Fruit fly (Drosophila melanogaster) whole organism, adult: Measurements from ENCODE around the gene CG43090.

Source experiments
- CG11617 ChIP-seq: fragments of 200-800 bp; sonication (Bioruptor generic); optimal IDR thresholded peaks from 2 replicates; lab custom pipeline; 2017; ENCODE audit warnings: mild to moderate bottlenecking, missing biosample characterization, missing genetic modification reagents, missing genetic modification characterization
- CG12768 ChIP-seq: fragments of 200-800 bp; sonication (Bioruptor generic); optimal IDR thresholded peaks from 2 replicates; lab custom pipeline; 2017; ENCODE audit warnings: missing biosample characterization, missing genetic modification characterization, mild to moderate bottlenecking, moderate library complexity, missing genetic modification reagents
- CG14711 ChIP-seq: fragments of 200-800 bp; sonication (Bioruptor generic); optimal IDR thresholded peaks from 2 replicates; lab custom pipeline; 2018; ENCODE audit warnings: missing biosample characterization, mild to moderate bottlenecking, missing genetic modification characterization, moderate library complexity
- CG1620 ChIP-seq: fragments of 200-800 bp; sonication (Bioruptor generic); optimal IDR thresholded peaks from 2 replicates; lab custom pipeline; 2016; ENCODE audit warnings: missing biosample characterization, missing genetic modification characterization
- CG33017 ChIP-seq: fragments of 200-800 bp; sonication (Bioruptor generic); optimal IDR thresholded peaks from 2 replicates; lab custom pipeline; 2018; ENCODE audit warnings: missing biosample characterization, mild to moderate bottlenecking, missing genetic modification characterization, moderate library complexity
- CG5204 ChIP-seq: fragments of 200-800 bp; sonication (Bioruptor generic); optimal IDR thresholded peaks from 2 replicates; lab custom pipeline; 2016; ENCODE audit warnings: missing biosample characterization, missing genetic modification characterization
- CG7045 ChIP-seq: fragments of 200-800 bp; sonication (Bioruptor generic); optimal IDR thresholded peaks from 2 replicates; lab custom pipeline; 2017; ENCODE audit warnings: missing biosample characterization, mild to moderate bottlenecking, missing genetic modification characterization
- CG7101 ChIP-seq: fragments of 200-800 bp; sonication (Bioruptor generic); optimal IDR thresholded peaks from 2 replicates; lab custom pipeline; 2018; ENCODE audit warnings: missing biosample characterization, mild to moderate bottlenecking, missing genetic modification characterization, moderate library complexity
- Clk ChIP-seq: fragments of 200-800 bp; sonication (Bioruptor generic); optimal IDR thresholded peaks from 2 replicates; lab custom pipeline; 2017; ENCODE audit warnings: missing biosample characterization, missing genetic modification characterization
- Crg-1 ChIP-seq: fragments of 200-800 bp; sonication (Bioruptor generic); optimal IDR thresholded peaks from 2 replicates; lab custom pipeline; 2016; ENCODE audit warnings: missing biosample characterization, missing genetic modification characterization
- Hr96 ChIP-seq: fragments of 200-800 bp; sonication (Bioruptor generic); optimal IDR thresholded peaks from 2 replicates; lab custom pipeline; 2016; ENCODE audit warnings: missing biosample characterization, missing genetic modification characterization
- Mnt ChIP-seq: fragments of 200-800 bp; sonication (Bioruptor generic); optimal IDR thresholded peaks from 2 replicates; lab custom pipeline; 2016; ENCODE audit warnings: missing biosample characterization, mild to moderate bottlenecking, missing genetic modification characterization
- bab1 ChIP-seq: fragments of 200-800 bp; sonication (Bioruptor generic); optimal IDR thresholded peaks from 3 replicates; lab custom pipeline; 2019; ENCODE audit warnings: missing biosample characterization, mild to moderate bottlenecking, missing genetic modification characterization, moderate library complexity
- cic ChIP-seq: fragments of 200-800 bp; sonication (Bioruptor generic); optimal IDR thresholded peaks from 2 replicates; lab custom pipeline; 2017; ENCODE audit warnings: missing biosample characterization, mild to moderate bottlenecking, missing genetic modification characterization, moderate library complexity
- cnc ChIP-seq, 2 experiments: fragments of >200 bp; optimal IDR thresholded peaks; 2 replicates each; lab custom pipeline; 2017
- kay ChIP-seq: fragments of 200-800 bp; sonication (Bioruptor generic); peaks from one replicate; lab custom pipeline; 2016; ENCODE audit warnings: missing biosample characterization, missing genetic modification characterization, borderline replicate concordance
- ovo ChIP-seq: fragments of 200-800 bp; sonication (Bioruptor generic); optimal IDR thresholded peaks from 2 replicates; lab custom pipeline; 2016; ENCODE audit warnings: missing biosample characterization, missing genetic modification characterization
- pad ChIP-seq: fragments of 200-800 bp; sonication (Bioruptor generic); optimal IDR thresholded peaks from 3 replicates; lab custom pipeline; 2017; ENCODE audit warnings: missing biosample characterization, missing genetic modification characterization, mild to moderate bottlenecking, moderate library complexity, missing genetic modification reagents
- tj ChIP-seq: fragments of 200-800 bp; sonication (Bioruptor generic); optimal IDR thresholded peaks from 3 replicates; lab custom pipeline; 2017; ENCODE audit warnings: missing biosample characterization, mild to moderate bottlenecking, missing genetic modification characterization, moderate library complexity
- toe ChIP-seq: fragments of 200-800 bp; sonication (Bioruptor generic); optimal IDR thresholded peaks from 2 replicates; lab custom pipeline; 2016; ENCODE audit warnings: missing biosample characterization, missing genetic modification characterization

The CG43090 gene

dm6 chrX:6219845-6220345 lies 20.2 kb upstream of the CG43090 start, which contains the start of gene Efr:
Efr (plus strand) TSS chrX:6219957.
- TF ChIP-seq bab1 (GFP tag; lab: Kevin White, UChicago) (peak; percentile 70), CG7045 (GFP tag; lab: Kevin White, UChicago) (no peak), ovo (GFP tag; lab: Kevin White, UChicago) (peak; percentile 85), cic (GFP tag; lab: Kevin White, UChicago) (peak; percentile 64), Clk (no peak), CG14711 (peak; percentile 10), Mnt (GFP tag; lab: Kevin White, UChicago) (peak; percentile 76), CG7101 (tag; lab: Kevin White, UChicago) (no peak), Crg-1 (GFP tag; lab: Kevin White, UChicago) (no peak), pad (GFP tag; lab: Kevin White, UChicago) (peak; percentile 73), CG1620 (GFP tag; lab: Kevin White, UChicago) (no peak)

dm6 chrX:6219227-6219626 lies 19.5 kb upstream of the CG43090 start, which contains the start of gene Btnd:
Btnd (minus strand) TSS chrX:6219327.
- TF ChIP-seq CG12768 (GFP tag; lab: Kevin White, UChicago) (no peak), Hr96 (GFP tag; lab: Kevin White, UChicago) (no peak), tj (GFP tag; lab: Kevin White, UChicago) (no peak), pad (GFP tag; lab: Kevin White, UChicago) (no peak), CG14711 (no peak), CG1620 (GFP tag; lab: Kevin White, UChicago) (no peak), ovo (GFP tag; lab: Kevin White, UChicago) (no peak), bab1 (GFP tag; lab: Kevin White, UChicago) (no peak), CG11617 (no peak), Clk (no peak), Mnt (GFP tag; lab: Kevin White, UChicago) (no peak), CG7101 (tag; lab: Kevin White, UChicago) (no peak), toe (GFP tag; lab: Kevin White, UChicago) (no peak), CG5204 (GFP tag; lab: Kevin White, UChicago) (no peak), cnc (optimal IDR thresholded peaks at IDR 0.05; lab: Kevin White, UChicago) (no peak), kay (GFP tag; lab: Kevin White, UChicago) (no peak), CG33017 (no peak), CG7045 (GFP tag; lab: Kevin White, UChicago) (no peak)

dm6 chrX:6216650-6217049 lies 17.0 kb upstream of the CG43090 start:
- TF ChIP-seq pad (GFP tag; lab: Kevin White, UChicago) (no peak), ovo (GFP tag; lab: Kevin White, UChicago) (no peak), cnc (optimal IDR thresholded peaks at IDR 0.05; lab: Kevin White, UChicago) (no peak), CG7045 (GFP tag; lab: Kevin White, UChicago) (no peak), CG7101 (tag; lab: Kevin White, UChicago) (no peak), CG14711 (no peak), CG11617 (no peak), Hr96 (GFP tag; lab: Kevin White, UChicago) (no peak), kay (GFP tag; lab: Kevin White, UChicago) (no peak), toe (GFP tag; lab: Kevin White, UChicago) (no peak), Clk (no peak), cic (GFP tag; lab: Kevin White, UChicago) (no peak), Crg-1 (GFP tag; lab: Kevin White, UChicago) (no peak)

dm6 chrX:6205099-6205498 lies 5.4 kb upstream of the CG43090 start:
- TF ChIP-seq CG12768 (GFP tag; lab: Kevin White, UChicago), result no peak
- no peak for TF ChIP-seq Hr96 (GFP tag; lab: Kevin White, UChicago)
- no peak for TF ChIP-seq cnc (optimal IDR thresholded peaks at IDR 0.05; lab: Kevin White, UChicago)
- no peak for TF ChIP-seq CG5204 (GFP tag; lab: Kevin White, UChicago)
- TF ChIP-seq cic (GFP tag; lab: Kevin White, UChicago), result no peak
- TF ChIP-seq CG7101 (tag; lab: Kevin White, UChicago), result no peak

- TF ChIP-seq cnc (optimal IDR thresholded peaks at IDR 0.05; lab: Kevin White, UChicago) (peak in 1 of 2 experiments; percentile 1), bab1 (GFP tag; lab: Kevin White, UChicago) (no peak)
These were observed 2.9 kb upstream of the CG43090 start, which contains the start of gene vanin-like for dm6 chrX:6202509-6202979. vanin-like (minus strand) TSS chrX:6202559.

dm6 chrX:6201459-6201858 lies 1.8 kb upstream of the CG43090 start:
- no peak for TF ChIP-seq tj (GFP tag; lab: Kevin White, UChicago)

dm6 chrX:6198554-6198953 lies 1.1 kb downstream of the CG43090 start, which contains the start of gene CG32751:
CG32751 (minus strand) TSS chrX:6198654.
- TF ChIP-seq CG14711 (no peak), cnc (optimal IDR thresholded peaks at IDR 0.05; lab: Kevin White, UChicago) (no peak), Clk (no peak), CG5204 (GFP tag; lab: Kevin White, UChicago) (no peak), ovo (GFP tag; lab: Kevin White, UChicago) (no peak), CG1620 (GFP tag; lab: Kevin White, UChicago) (no peak), Hr96 (GFP tag; lab: Kevin White, UChicago) (no peak), CG33017 (no peak), toe (GFP tag; lab: Kevin White, UChicago) (no peak), CG7101 (tag; lab: Kevin White, UChicago) (no peak), CG7045 (GFP tag; lab: Kevin White, UChicago) (no peak), cic (GFP tag; lab: Kevin White, UChicago) (no peak), CG11617 (no peak), CG12768 (GFP tag; lab: Kevin White, UChicago) (no peak), Mnt (GFP tag; lab: Kevin White, UChicago) (no peak), tj (GFP tag; lab: Kevin White, UChicago) (no peak), kay (GFP tag; lab: Kevin White, UChicago) (no peak), pad (GFP tag; lab: Kevin White, UChicago) (no peak)
